Worm (Caenorhabditis elegans) whole organism, L1 larva: ENCODE data around the gene F26F12.4.
A peak's percentile ranks its signal among the peaks of the same experiment; 100 is the strongest.

Source experiments
- C34B4.2 ChIP-seq: sonication (generic microtip); optimal IDR thresholded peaks from 2 replicates; lab custom pipeline; 2017; ENCODE audit warnings: mild to moderate bottlenecking, missing genetic modification characterization, missing compliant biosample characterization
- Y116A8C.19 ChIP-seq: sonication (generic microtip); optimal IDR thresholded peaks from 2 replicates; lab custom pipeline; 2016; ENCODE audit warnings: missing compliant biosample characterization, missing genetic modification characterization, borderline replicate concordance
- alr-1 ChIP-seq: fragments of 200-800 bp; sonication (Bioruptor generic); optimal IDR thresholded peaks from 2 replicates; lab custom pipeline; 2018; ENCODE audit warnings: borderline replicate concordance, mild to moderate bottlenecking, missing genetic modification characterization, missing compliant biosample characterization
- ama-1 ChIP-seq: fragments of 150-350 bp; optimal IDR thresholded peaks from 2 replicates; lab custom pipeline; 2014
- ceh-8 ChIP-seq: fragments of 200-800 bp; sonication (Bioruptor generic); optimal IDR thresholded peaks from 2 replicates; lab custom pipeline; 2018; ENCODE audit warnings: mild to moderate bottlenecking, missing genetic modification characterization, moderate library complexity, missing compliant biosample characterization
- ceh-82 ChIP-seq, 3 experiments: fragments of 150-350 bp in 1 of 3; sonication (generic microtip) in 2 of 3; optimal IDR thresholded peaks; 2 replicates each; lab custom pipeline; 2014 to 2017; ENCODE audit warnings: missing biosample characterization in 3 of 3, missing genetic modification characterization in 3 of 3
- ceh-88 ChIP-seq: fragments of 200-800 bp; sonication (Bioruptor generic); IDR thresholded peaks from 2 replicates; pipeline ENCODE4 v1.3.6; 2022; ENCODE audit warnings: missing genetic modification characterization, missing compliant biosample characterization
- ceh-90 ChIP-seq: sonication (generic microtip); optimal IDR thresholded peaks from 2 replicates; lab custom pipeline; 2016; ENCODE audit warnings: missing genetic modification characterization, missing compliant biosample characterization
- ces-1 ChIP-seq: fragments of 150-350 bp; optimal IDR thresholded peaks from 2 replicates; lab custom pipeline; 2014; ENCODE audit warnings: missing biosample characterization, missing genetic modification reagents, missing genetic modification characterization
- efl-3 ChIP-seq: fragments of 200-800 bp; sonication (Bioruptor generic); optimal IDR thresholded peaks from 2 replicates; lab custom pipeline; 2018; ENCODE audit warnings: mild to moderate bottlenecking, missing genetic modification characterization, missing compliant biosample characterization
- egl-13 ChIP-seq: sonication (generic microtip); optimal IDR thresholded peaks from 2 replicates; lab custom pipeline; 2016; ENCODE audit warnings: missing genotype, missing genetic modification reagents, missing genetic modification characterization, missing compliant biosample characterization
- egl-27 ChIP-seq, 2 experiments: fragments of 150-350 bp in 1 of 2; sonication (generic microtip); optimal IDR thresholded peaks; 3 replicates each; lab custom pipeline; 2017 to 2018; ENCODE audit warnings: missing biosample characterization in 2 of 2, missing genetic modification characterization in 2 of 2, missing genetic modification reagents in 2 of 2
- elt-2 ChIP-seq: sonication (generic microtip); optimal IDR thresholded peaks from 2 replicates; lab custom pipeline; 2016; ENCODE audit warnings: missing genetic modification characterization, mild to moderate bottlenecking, inconsistent platforms, missing compliant biosample characterization, missing genetic modification reagents
- fkh-10 ChIP-seq: sonication (generic microtip); optimal IDR thresholded peaks from 2 replicates; lab custom pipeline; 2017; ENCODE audit warnings: missing biosample characterization, missing genetic modification reagents, missing genetic modification characterization
- fkh-4 ChIP-seq: sonication (generic microtip); optimal IDR thresholded peaks from 2 replicates; lab custom pipeline; 2016; ENCODE audit warnings: missing compliant biosample characterization, missing genetic modification characterization, borderline replicate concordance
- fkh-8 ChIP-seq: sonication (generic microtip); optimal IDR thresholded peaks from 2 replicates; lab custom pipeline; 2016; ENCODE audit warnings: mild to moderate bottlenecking, missing genetic modification characterization, missing compliant biosample characterization
- hpl-2 ChIP-seq: fragments of 150-350 bp; optimal IDR thresholded peaks from 2 replicates; lab custom pipeline; 2014; ENCODE audit warnings: missing biosample characterization, missing genetic modification reagents, missing genetic modification characterization
- irx-1 ChIP-seq: sonication (generic microtip); optimal IDR thresholded peaks from 2 replicates; lab custom pipeline; 2016; ENCODE audit warnings: missing genetic modification characterization, missing compliant biosample characterization
- isw-1 ChIP-seq: fragments of 200-800 bp; sonication (Bioruptor generic); IDR thresholded peaks from 2 replicates; pipeline ENCODE4 v1.3.6; 2022; ENCODE audit warnings: missing genetic modification characterization, missing compliant biosample characterization
- jun-1 ChIP-seq: fragments of 150-350 bp; optimal IDR thresholded peaks from 2 replicates; lab custom pipeline; 2014; ENCODE audit warnings: missing biosample characterization, missing genetic modification reagents, missing genetic modification characterization
- lin-13 ChIP-seq: fragments of 150-350 bp; optimal IDR thresholded peaks from 2 replicates; lab custom pipeline; 2014; ENCODE audit warnings: missing biosample characterization, missing genetic modification reagents, missing genetic modification characterization
- lin-14 ChIP-seq: fragments of 200-800 bp; sonication (Bioruptor generic); optimal IDR thresholded peaks from 2 replicates; lab custom pipeline; 2018; ENCODE audit warnings: mild to moderate bottlenecking, missing genetic modification characterization, moderate library complexity, missing compliant biosample characterization
- lin-15B ChIP-seq: fragments of 150-350 bp; sonication (generic microtip); optimal IDR thresholded peaks from 3 replicates; lab custom pipeline; 2014; ENCODE audit warnings: missing biosample characterization, missing genetic modification characterization
- lin-35 ChIP-seq, 2 experiments: fragments of 150-350 bp; optimal IDR thresholded peaks; 2 replicates each; lab custom pipeline; 2014; ENCODE audit warnings: missing biosample characterization in 2 of 2, missing genetic modification characterization in 2 of 2, missing genetic modification reagents in 2 of 2
- lir-3 ChIP-seq: sonication (generic microtip); optimal IDR thresholded peaks from 2 replicates; lab custom pipeline; 2016; ENCODE audit warnings: mild to moderate bottlenecking, missing genetic modification characterization, moderate library complexity, missing compliant biosample characterization; ENCODE audit not compliant: poor library complexity
- lsy-2 ChIP-seq, 2 experiments: fragments of 150-350 bp; optimal IDR thresholded peaks; 2 replicates each; lab custom pipeline; 2014; ENCODE audit warnings: missing biosample characterization in 2 of 2, missing genetic modification characterization in 2 of 2
- mab-9 ChIP-seq: fragments of 200-800 bp; sonication (Bioruptor generic); IDR thresholded peaks from 2 replicates; pipeline ENCODE4 v1.3.6; 2022; ENCODE audit warnings: missing genetic modification reagents, missing genetic modification characterization, missing compliant biosample characterization
- mep-1 ChIP-seq: fragments of 150-350 bp; optimal IDR thresholded peaks from 2 replicates; lab custom pipeline; 2014; ENCODE audit warnings: missing biosample characterization, missing genetic modification characterization
- nhr-12 ChIP-seq: sonication (generic microtip); optimal IDR thresholded peaks from 2 replicates; lab custom pipeline; 2017; ENCODE audit warnings: missing biosample characterization, missing genetic modification characterization
- nhr-19 ChIP-seq: fragments of 200-800 bp; sonication (Bioruptor generic); conservative IDR thresholded peaks from 2 replicates; pipeline ENCODE4 v1.3.6; 2022; ENCODE audit warnings: missing genetic modification characterization, missing compliant biosample characterization
- nhr-237 ChIP-seq: fragments of 150-350 bp; optimal IDR thresholded peaks from 2 replicates; lab custom pipeline; 2014; ENCODE audit warnings: missing biosample characterization, missing genetic modification characterization
- nhr-28 ChIP-seq: fragments of 150-350 bp; optimal IDR thresholded peaks from 2 replicates; lab custom pipeline; 2014; ENCODE audit warnings: missing biosample characterization, missing genetic modification characterization
- nhr-47 ChIP-seq: sonication (generic microtip); optimal IDR thresholded peaks from 2 replicates; lab custom pipeline; 2016; ENCODE audit warnings: mild to moderate bottlenecking, missing genetic modification characterization, moderate library complexity, missing compliant biosample characterization
- nhr-71 ChIP-seq: sonication (generic microtip); optimal IDR thresholded peaks from 2 replicates; lab custom pipeline; 2016; ENCODE audit warnings: mild to moderate bottlenecking, missing genetic modification characterization, moderate library complexity, missing compliant biosample characterization
- nhr-84 ChIP-seq: sonication (generic microtip); optimal IDR thresholded peaks from 2 replicates; lab custom pipeline; 2017; ENCODE audit warnings: missing biosample characterization, missing genetic modification characterization
- nhr-85 ChIP-seq: sonication (generic microtip); peaks from one replicate; lab custom pipeline; 2016; ENCODE audit warnings: missing genetic modification characterization, inconsistent platforms, missing compliant biosample characterization
- nhr-90 ChIP-seq: sonication (generic microtip); optimal IDR thresholded peaks from 2 replicates; lab custom pipeline; 2016; ENCODE audit warnings: mild to moderate bottlenecking, missing genetic modification characterization, missing compliant biosample characterization; ENCODE audit not compliant: poor library complexity
- pag-3 ChIP-seq: sonication (generic microtip); optimal IDR thresholded peaks from 2 replicates; lab custom pipeline; 2017; ENCODE audit warnings: missing genetic modification characterization, mild to moderate bottlenecking, missing compliant biosample characterization, antibody characterized with exemption, borderline replicate concordance; ENCODE audit not compliant: insufficient read depth
- pax-3 ChIP-seq: fragments of 200-800 bp; sonication (Bioruptor generic); optimal IDR thresholded peaks from 2 replicates; lab custom pipeline; 2018; ENCODE audit warnings: mild to moderate bottlenecking, missing genetic modification characterization, moderate library complexity, missing compliant biosample characterization
- skn-1 ChIP-seq: fragments of 150-350 bp; optimal IDR thresholded peaks from 2 replicates; lab custom pipeline; 2014; ENCODE audit warnings: missing biosample characterization, missing genetic modification characterization
- snu-23 ChIP-seq: sonication (generic microtip); optimal IDR thresholded peaks from 2 replicates; lab custom pipeline; 2016; ENCODE audit warnings: missing genetic modification characterization, missing compliant biosample characterization
- sox-4 ChIP-seq: sonication (generic microtip); optimal IDR thresholded peaks from 2 replicates; lab custom pipeline; 2016; ENCODE audit warnings: missing genetic modification characterization, missing compliant biosample characterization
- sptf-1 ChIP-seq: fragments of 150-350 bp; optimal IDR thresholded peaks from 2 replicates; lab custom pipeline; 2014; ENCODE audit warnings: missing biosample characterization, missing genetic modification characterization
- sup-37 ChIP-seq: fragments of 200-800 bp; sonication (Bioruptor generic); optimal IDR thresholded peaks from 2 replicates; lab custom pipeline; 2018; ENCODE audit warnings: mild to moderate bottlenecking, missing genetic modification characterization, missing compliant biosample characterization
- unc-130 ChIP-seq: fragments of 150-350 bp; optimal IDR thresholded peaks from 2 replicates; lab custom pipeline; 2017; ENCODE audit warnings: missing biosample characterization, missing genetic modification characterization, inconsistent platforms
- unc-30 ChIP-seq: sonication (generic microtip); optimal IDR thresholded peaks from 2 replicates; lab custom pipeline; 2017; ENCODE audit warnings: missing biosample characterization, missing genetic modification characterization
- unc-62 ChIP-seq: fragments of 150-350 bp; optimal IDR thresholded peaks from 2 replicates; lab custom pipeline; 2014; ENCODE audit warnings: missing biosample characterization, missing genetic modification reagents, missing genetic modification characterization
- unc-86 ChIP-seq: sonication (generic microtip); optimal IDR thresholded peaks from 2 replicates; lab custom pipeline; 2016; ENCODE audit warnings: missing genetic modification characterization, missing compliant biosample characterization
- vab-15 ChIP-seq: sonication (generic microtip); optimal IDR thresholded peaks from 2 replicates; lab custom pipeline; 2017; ENCODE audit warnings: missing genotype, mild to moderate bottlenecking, missing genetic modification characterization, missing compliant biosample characterization
- xbp-1 ChIP-seq: sonication (generic microtip); optimal IDR thresholded peaks from 2 replicates; lab custom pipeline; 2016; ENCODE audit warnings: missing genetic modification characterization, missing compliant biosample characterization
- zag-1 ChIP-seq: fragments of 150-350 bp; optimal IDR thresholded peaks from 2 replicates; lab custom pipeline; 2014; ENCODE audit warnings: missing biosample characterization, missing genetic modification characterization
- zip-4 ChIP-seq: fragments of 200-800 bp; sonication (Bioruptor generic); optimal IDR thresholded peaks from 2 replicates; lab custom pipeline; 2018; ENCODE audit warnings: mild to moderate bottlenecking, missing genetic modification characterization, moderate library complexity, missing compliant biosample characterization

The F26F12.4 gene

ce11 chrV:5845669-5846189, 23.4 kb downstream of the F26F12.4 start, which contains the start of gene F26F12.3:
F26F12.3 (minus strand) TSS chrV:5845719.
- peak; percentile 15 for TF ChIP-seq sox-4
- TF ChIP-seq lir-3 = peak; percentile 44
- peak; percentile 0 to 30 (median 27) for TF ChIP-seq ceh-82 (tag; optimal IDR thresholded peaks at IDR 0.05; lab: Kevin White, UChicago)
- TF ChIP-seq zip-4 (GFP tag; lab: Kevin White, UChicago) = peak; percentile 3
- TF ChIP-seq fkh-8 (tag; lab: Kevin White, UChicago) = peak; percentile 76
- peak; percentile 76 for TF ChIP-seq fkh-10
- TF ChIP-seq sup-37 (GFP tag; lab: Kevin White, UChicago) = no peak
- peak; percentile 59 for TF ChIP-seq lin-13
- TF ChIP-seq fkh-4 (tag; lab: Kevin White, UChicago) = no peak
- peak; percentile 88 for TF ChIP-seq nhr-71
- no peak for TF ChIP-seq sptf-1 (tag; lab: Kevin White, UChicago)
- TF ChIP-seq jun-1 (tag; lab: Kevin White, UChicago) = peak; percentile 59
- peak; percentile 53 to 59 for TF ChIP-seq lin-35 (GFP tag; optimal IDR thresholded peaks at IDR 0.05; lab: Kevin White, UChicago)
- peak; percentile 39 for TF ChIP-seq pax-3 (tag; lab: Kevin White, UChicago)
- TF ChIP-seq mab-9 (GFP tag; lab: Robert Waterston, UW) = no peak
- TF ChIP-seq egl-13 (tag; lab: Kevin White, UChicago) = peak; percentile 69
- TF ChIP-seq nhr-19 = peak; percentile 69; the same call in 1 of the 2 replicates
- TF ChIP-seq ceh-90 = no peak
- peak; percentile 6 for TF ChIP-seq nhr-237
- TF ChIP-seq ama-1 = no peak
- no peak for TF ChIP-seq Y116A8C.19 (tag; lab: Kevin White, UChicago)
- no peak for TF ChIP-seq pag-3
- no peak for TF ChIP-seq nhr-84 (tag; lab: Kevin White, UChicago)
- no peak for TF ChIP-seq zag-1 (tag; lab: Kevin White, UChicago)
- TF ChIP-seq skn-1 = peak; percentile 41
- TF ChIP-seq unc-130 (tag; lab: Kevin White, UChicago) = peak; percentile 50
- TF ChIP-seq nhr-90 (tag; lab: Kevin White, UChicago) = peak; percentile 20
- peak; percentile 94 for TF ChIP-seq lin-14
- peak; percentile 70 for TF ChIP-seq nhr-85
- TF ChIP-seq snu-23 (GFP tag; lab: Kevin White, UChicago) = peak; percentile 81
- TF ChIP-seq unc-86 (tag; lab: Kevin White, UChicago) = peak; percentile 32
- TF ChIP-seq egl-27 (tag; optimal IDR thresholded peaks at IDR 0.05; lab: Kevin White, UChicago) = no peak
- no peak for TF ChIP-seq hpl-2 (GFP tag; lab: Kevin White, UChicago)
- TF ChIP-seq nhr-12 (tag; lab: Kevin White, UChicago) = no peak
- no peak for TF ChIP-seq efl-3
- TF ChIP-seq elt-2 (tag; lab: Kevin White, UChicago) = peak; percentile 70
- TF ChIP-seq lin-15B (tag; lab: Kevin White, UChicago) = no peak
- no peak for TF ChIP-seq C34B4.2 (tag; lab: Kevin White, UChicago)
- TF ChIP-seq irx-1 (tag; lab: Kevin White, UChicago) = peak; percentile 42
- peak; percentile 68 for TF ChIP-seq nhr-47 (tag; lab: Kevin White, UChicago)
- no peak for TF ChIP-seq unc-62 (GFP tag; lab: Kevin White, UChicago)
- TF ChIP-seq vab-15 (tag; lab: Kevin White, UChicago) = no peak
- no peak for TF ChIP-seq mep-1 (tag; lab: Kevin White, UChicago)
- TF ChIP-seq unc-30 (tag; lab: Kevin White, UChicago) = no peak
- no peak for TF ChIP-seq nhr-28 (tag; lab: Kevin White, UChicago)
- no peak; the same call in 1 of the 2 replicates for TF ChIP-seq ceh-88 (GFP tag; lab: Robert Waterston, UW)
- no peak for TF ChIP-seq ces-1 (GFP tag; lab: Kevin White, UChicago)
- TF ChIP-seq alr-1 (tag; lab: Kevin White, UChicago) = no peak
- peak; percentile 58 to 71 for TF ChIP-seq lsy-2 (tag; optimal IDR thresholded peaks at IDR 0.05; lab: Kevin White, UChicago)
- no peak for TF ChIP-seq ceh-8 (GFP tag; lab: Kevin White, UChicago)
- TF ChIP-seq xbp-1 = peak; percentile 46
- peak; percentile 5; the same call in 1 of the 2 replicates for TF ChIP-seq isw-1 (GFP tag; lab: Robert Waterston, UW)
